Fruit fly (Drosophila melanogaster) whole organism, embryonic: ENCODE measurements around the gene VhaM9.7-d.

Source experiments
- Abd-B ChIP-seq: fragments of 200-800 bp; sonication (Bioruptor generic); optimal IDR thresholded peaks from 2 replicates; lab custom pipeline; 2018; ENCODE audit warnings: missing biosample characterization, mild to moderate bottlenecking, missing genetic modification characterization, moderate library complexity
- Ada2b ChIP-seq: fragments of 200-800 bp; sonication (Bioruptor generic); IDR thresholded peaks from 2 replicates; pipeline ENCODE4 v1.3.6; 2022; ENCODE audit warnings: missing biosample characterization, missing genetic modification characterization
- CG10274 ChIP-seq: fragments of 200-800 bp; sonication (Bioruptor generic); optimal IDR thresholded peaks from 3 replicates; lab custom pipeline; 2017; ENCODE audit warnings: missing biosample characterization, mild to moderate bottlenecking, missing genetic modification characterization
- CG10565 ChIP-seq: fragments of 200-800 bp; sonication (Bioruptor generic); optimal IDR thresholded peaks from 3 replicates; lab custom pipeline; 2016; ENCODE audit warnings: missing biosample characterization, mild to moderate bottlenecking, missing genetic modification characterization
- CG12236 ChIP-seq: fragments of 200-800 bp; sonication (Bioruptor generic); optimal IDR thresholded peaks from 2 replicates; lab custom pipeline; 2016; ENCODE audit warnings: missing biosample characterization, missing genetic modification characterization
- CG12659 ChIP-seq: fragments of 200-800 bp; sonication (Bioruptor generic); optimal IDR thresholded peaks from 3 replicates; lab custom pipeline; 2017; ENCODE audit warnings: mild to moderate bottlenecking, missing biosample characterization, missing genetic modification reagents, missing genetic modification characterization
- CG12769 ChIP-seq: fragments of 200-800 bp; sonication (Bioruptor generic); optimal IDR thresholded peaks from 2 replicates; lab custom pipeline; 2019; ENCODE audit warnings: missing biosample characterization, mild to moderate bottlenecking, missing genetic modification characterization, moderate library complexity
- CG17361 ChIP-seq: fragments of 200-800 bp; sonication (Bioruptor generic); IDR thresholded peaks from 3 replicates; pipeline ENCODE4 v1.3.6; 2022; ENCODE audit warnings: missing biosample characterization, missing genetic modification characterization
- CG17829 ChIP-seq: fragments of 200-800 bp; optimal IDR thresholded peaks from 2 replicates; lab custom pipeline; 2019; ENCODE audit warnings: missing biosample characterization, mild to moderate bottlenecking, missing genetic modification characterization, moderate library complexity
- CG33557 ChIP-seq: fragments of 200-800 bp; sonication (Bioruptor generic); optimal IDR thresholded peaks from 2 replicates; lab custom pipeline; 2019; ENCODE audit warnings: missing biosample characterization, mild to moderate bottlenecking, missing genetic modification characterization, moderate library complexity
- CG3407 ChIP-seq: fragments of 200-800 bp; sonication (Bioruptor generic); optimal IDR thresholded peaks from 2 replicates; lab custom pipeline; 2018; ENCODE audit warnings: missing biosample characterization, mild to moderate bottlenecking, missing genetic modification characterization
- CG4360 ChIP-seq: fragments of 200-800 bp; sonication (Bioruptor generic); IDR thresholded peaks from 2 replicates; pipeline ENCODE4 v1.3.6; 2022; ENCODE audit warnings: missing biosample characterization, missing genetic modification characterization
- CG4730 ChIP-seq: fragments of 200-800 bp; sonication (Bioruptor generic); IDR thresholded peaks from 2 replicates; pipeline ENCODE4 v1.3.6; 2022; ENCODE audit warnings: missing biosample characterization, missing genetic modification characterization
- CG5180 ChIP-seq: fragments of 200-800 bp; sonication (Bioruptor generic); optimal IDR thresholded peaks from 3 replicates; lab custom pipeline; 2017; ENCODE audit warnings: missing biosample characterization, missing genetic modification characterization, mild to moderate bottlenecking, moderate library complexity, missing genetic modification reagents
- CG7271 ChIP-seq: fragments of 200-800 bp; sonication (Bioruptor generic); optimal IDR thresholded peaks from 2 replicates; lab custom pipeline; 2018; ENCODE audit warnings: missing biosample characterization, mild to moderate bottlenecking, missing genetic modification characterization, moderate library complexity
- CG7372 ChIP-seq: fragments of 200-800 bp; sonication (Bioruptor generic); IDR thresholded peaks from 2 replicates; pipeline ENCODE4 v1.3.6; 2022; ENCODE audit warnings: missing biosample characterization, missing genetic modification characterization
- CG7786 ChIP-seq: fragments of 200-800 bp; sonication (Bioruptor generic); optimal IDR thresholded peaks from 2 replicates; lab custom pipeline; 2016; ENCODE audit warnings: missing biosample characterization, missing genetic modification characterization
- CG8290 ChIP-seq, 3 experiments: fragments of 200-800 bp; sonication (Bioruptor generic); optimal IDR thresholded peaks; 2 replicates each; lab custom pipeline; 2016 to 2019; ENCODE audit warnings: missing biosample characterization in 3 of 3, missing genetic modification characterization in 3 of 3, mild to moderate bottlenecking in 2 of 3, moderate library complexity in 1 of 3
- CoRest ChIP-seq: fragments of 200-800 bp; sonication (Bioruptor generic); optimal IDR thresholded peaks from 3 replicates; lab custom pipeline; 2018; ENCODE audit warnings: missing biosample characterization, mild to moderate bottlenecking, missing genetic modification characterization, moderate library complexity
- Dip2 ChIP-seq: fragments of 200-800 bp; sonication (Bioruptor generic); IDR thresholded peaks from 2 replicates; pipeline ENCODE4 v1.3.6; 2022; ENCODE audit warnings: missing biosample characterization, missing genetic modification characterization
- Ets65A ChIP-seq: fragments of 200-800 bp; sonication (Bioruptor generic); peaks from one replicate; lab custom pipeline; 2016; ENCODE audit warnings: missing biosample characterization, missing genetic modification characterization
- Hand ChIP-seq: fragments of 200-800 bp; sonication (Bioruptor generic); optimal IDR thresholded peaks from 2 replicates; lab custom pipeline; 2017; ENCODE audit warnings: mild to moderate bottlenecking, missing biosample characterization, missing genetic modification reagents, missing genetic modification characterization
- Lhr ChIP-seq: fragments of 200-800 bp; sonication (Bioruptor generic); optimal IDR thresholded peaks from 3 replicates; lab custom pipeline; 2017; ENCODE audit warnings: mild to moderate bottlenecking, missing biosample characterization, missing genetic modification reagents, missing genetic modification characterization
- Nf-YB ChIP-seq: fragments of 200-800 bp; sonication (Bioruptor generic); optimal IDR thresholded peaks from 3 replicates; lab custom pipeline; 2019; ENCODE audit warnings: missing biosample characterization, mild to moderate bottlenecking, missing genetic modification characterization, moderate library complexity
- Oaz ChIP-seq: fragments of 200-800 bp; sonication (Bioruptor generic); IDR thresholded peaks from 2 replicates; pipeline ENCODE4 v1.3.6; 2022; ENCODE audit warnings: missing biosample characterization, missing genetic modification characterization
- Six4 ChIP-seq: fragments of 200-800 bp; sonication (Bioruptor generic); optimal IDR thresholded peaks from 2 replicates; lab custom pipeline; 2016; ENCODE audit warnings: missing biosample characterization, missing genetic modification characterization
- bowl ChIP-seq: fragments of 200-800 bp; sonication (Bioruptor generic); IDR thresholded peaks from 2 replicates; pipeline ENCODE4 v1.3.6; 2022; ENCODE audit warnings: missing biosample characterization, missing genetic modification characterization
- btn ChIP-seq: fragments of 200-800 bp; sonication (Bioruptor generic); optimal IDR thresholded peaks from 2 replicates; lab custom pipeline; 2016; ENCODE audit warnings: missing biosample characterization, missing genetic modification characterization
- cad ChIP-seq: fragments of >200 bp; optimal IDR thresholded peaks from 2 replicates; lab custom pipeline; 2017; ENCODE audit warnings: missing biosample characterization, missing genetic modification characterization
- cas ChIP-seq: fragments of 200-800 bp; sonication (Bioruptor generic); IDR thresholded peaks from 2 replicates; pipeline ENCODE4 v1.3.6; 2022; ENCODE audit warnings: missing biosample characterization, missing genetic modification characterization
- chm ChIP-seq: fragments of 200-800 bp; sonication (Bioruptor generic); IDR thresholded peaks from 2 replicates; pipeline ENCODE4 v1.3.6; 2022; ENCODE audit warnings: missing biosample characterization, missing genetic modification characterization
- ci ChIP-seq: fragments of 200-800 bp; sonication (Bioruptor generic); IDR thresholded peaks from 3 replicates; pipeline ENCODE4 v1.3.6; 2022; ENCODE audit warnings: missing biosample characterization, missing genetic modification characterization
- gce ChIP-seq: fragments of 200-800 bp; sonication (Bioruptor generic); IDR thresholded peaks from 3 replicates; pipeline ENCODE4 v1.3.6; 2022; ENCODE audit warnings: missing biosample characterization, missing genetic modification characterization
- gsb-n ChIP-seq: fragments of 200-800 bp; sonication (Bioruptor generic); optimal IDR thresholded peaks from 3 replicates; lab custom pipeline; 2018; ENCODE audit warnings: missing biosample characterization, mild to moderate bottlenecking, missing genetic modification characterization
- h ChIP-seq: fragments of >200 bp; optimal IDR thresholded peaks from 2 replicates; lab custom pipeline; 2017
- jing ChIP-seq: fragments of 200-800 bp; sonication (Bioruptor generic); optimal IDR thresholded peaks from 2 replicates; lab custom pipeline; 2018; ENCODE audit warnings: missing biosample characterization, mild to moderate bottlenecking, missing genetic modification characterization
- kah ChIP-seq: fragments of 200-800 bp; sonication (Bioruptor generic); optimal IDR thresholded peaks from 2 replicates; lab custom pipeline; 2018; ENCODE audit warnings: missing biosample characterization, mild to moderate bottlenecking, missing genetic modification characterization
- lilli ChIP-seq: fragments of 200-800 bp; sonication (Bioruptor generic); optimal IDR thresholded peaks from 3 replicates; lab custom pipeline; 2016; ENCODE audit warnings: missing biosample characterization, missing genetic modification characterization
- peb ChIP-seq: fragments of 200-800 bp; sonication (Bioruptor generic); IDR thresholded peaks from 2 replicates; pipeline ENCODE4 v1.3.6; 2022; ENCODE audit warnings: missing biosample characterization, missing genetic modification characterization
- pnt ChIP-seq: fragments of 200-800 bp; sonication (Bioruptor generic); optimal IDR thresholded peaks from 3 replicates; lab custom pipeline; 2016; ENCODE audit warnings: missing biosample characterization, missing genetic modification characterization
- psq ChIP-seq: fragments of 200-800 bp; sonication (Bioruptor generic); optimal IDR thresholded peaks from 2 replicates; lab custom pipeline; 2017; ENCODE audit warnings: missing biosample characterization, missing genetic modification characterization
- scrt ChIP-seq: fragments of 200-800 bp; sonication (Bioruptor generic); optimal IDR thresholded peaks from 2 replicates; lab custom pipeline; 2018; ENCODE audit warnings: missing biosample characterization, mild to moderate bottlenecking, missing genetic modification characterization, moderate library complexity
- tgo ChIP-seq: fragments of 200-800 bp; sonication (Bioruptor generic); IDR thresholded peaks from 3 replicates; pipeline ENCODE4 v1.3.6; 2022; ENCODE audit warnings: missing biosample characterization, missing genetic modification characterization
- tll ChIP-seq, 2 experiments: fragments of 200-800 bp in 1 of 2; fragments of >200 bp in 1 of 2; sonication (Bioruptor generic) in 1 of 2; optimal IDR thresholded peaks; 2 replicates each; lab custom pipeline; 2017 to 2019; ENCODE audit warnings: missing biosample characterization in 2 of 2, missing genetic modification characterization in 2 of 2, mild to moderate bottlenecking in 1 of 2, moderate library complexity in 1 of 2
- twi ChIP-seq: fragments of 200-800 bp; optimal IDR thresholded peaks from 2 replicates; lab custom pipeline; 2019; ENCODE audit warnings: missing biosample characterization, mild to moderate bottlenecking, missing genetic modification characterization, moderate library complexity
- vvl ChIP-seq: fragments of 200-800 bp; sonication (Bioruptor generic); IDR thresholded peaks from 2 replicates; pipeline ENCODE4 v1.3.6; 2022; ENCODE audit warnings: missing biosample characterization, missing genetic modification characterization
- zen2 ChIP-seq: fragments of 200-800 bp; sonication (Bioruptor generic); IDR thresholded peaks from 3 replicates; pipeline ENCODE4 v1.3.6; 2022; ENCODE audit warnings: missing biosample characterization, missing genetic modification characterization; ENCODE audit not compliant: partially characterized antibody

Gene VhaM9.7-d

dm6 chr3R:16951374-16951773, 23.6 kb upstream of the VhaM9.7-d start:
- TF ChIP-seq CG4360 (GFP tag; lab: Robert Waterston, UW): no peak
- peak in 1 of 2 experiments; percentile 71 for TF ChIP-seq tll (GFP tag; optimal IDR thresholded peaks at IDR 0.05; lab: Kevin White, UChicago)
- TF ChIP-seq Nf-YB (GFP tag; lab: Kevin White, UChicago): no peak
- no peak for TF ChIP-seq CG10274 (GFP tag; lab: Kevin White, UChicago)
- TF ChIP-seq pnt (GFP tag; lab: Kevin White, UChicago): no peak
- TF ChIP-seq Oaz (GFP tag; lab: Robert Waterston, UW): no peak
- no peak for TF ChIP-seq tgo (GFP tag; lab: Robert Waterston, UW)
- no peak for TF ChIP-seq cas (GFP tag; lab: Robert Waterston, UW)
- no peak for TF ChIP-seq btn (GFP tag; lab: Kevin White, UChicago)
- peak; percentile 92 for TF ChIP-seq cad (GFP tag; lab: Kevin White, UChicago)
- TF ChIP-seq CG4730 (GFP tag; lab: Robert Waterston, UW): no peak

dm6 chr3R:16954423-16954822, 20.6 kb upstream of the VhaM9.7-d start:
- TF ChIP-seq gsb-n: no peak
- TF ChIP-seq CG7786 (GFP tag; lab: Kevin White, UChicago): no peak
- no peak for TF ChIP-seq Lhr
- TF ChIP-seq CG12769: peak; percentile 80
- TF ChIP-seq vvl: peak; percentile 93
- no peak for TF ChIP-seq pnt (GFP tag; lab: Kevin White, UChicago)
- peak; percentile 21 for TF ChIP-seq Abd-B
- peak; percentile 3 for TF ChIP-seq Nf-YB (GFP tag; lab: Kevin White, UChicago)

dm6 chr3R:16957759-16958536, 17.1 kb upstream of the VhaM9.7-d start:
- no peak for TF ChIP-seq bowl (GFP tag; lab: Robert Waterston, UW)
- TF ChIP-seq kah (GFP tag; lab: Kevin White, UChicago): peak; percentile 48
- peak; percentile 91 for TF ChIP-seq CG17829
- TF ChIP-seq CoRest (tag; lab: Kevin White, UChicago): peak; percentile 93
- peak; percentile 98 for TF ChIP-seq CG17361
- peak; percentile 74 for TF ChIP-seq Six4 (GFP tag; lab: Kevin White, UChicago)
- TF ChIP-seq ci (GFP tag; lab: Robert Waterston, UW): peak; percentile 31
- TF ChIP-seq CG7271 (tag; lab: Kevin White, UChicago): peak; percentile 24
- TF ChIP-seq CG5180: peak; percentile 74
- TF ChIP-seq h (lab: Kevin White, UChicago): no peak
- TF ChIP-seq CG8290 (GFP tag; optimal IDR thresholded peaks at IDR 0.05; lab: Kevin White, UChicago): peak; percentile 37
- TF ChIP-seq CG8290 (tag; optimal IDR thresholded peaks at IDR 0.05; lab: Kevin White, UChicago): no peak
- TF ChIP-seq peb (GFP tag; lab: Robert Waterston, UW): peak; percentile 14; the same call in 1 of the 2 replicates
- TF ChIP-seq CG10565: no peak
- peak; percentile 68 for TF ChIP-seq twi (tag; lab: Kevin White, UChicago)
- TF ChIP-seq gce (GFP tag; lab: Robert Waterston, UW): peak; percentile 6; the same call in 1 of the 3 replicates
- TF ChIP-seq chm (GFP tag; lab: Robert Waterston, UW): peak; percentile 68
- peak; percentile 91 for TF ChIP-seq CG12659 (GFP tag; lab: Kevin White, UChicago)
- TF ChIP-seq lilli (GFP tag; lab: Kevin White, UChicago): peak; percentile 35
- peak; percentile 80 for TF ChIP-seq CG3407 (GFP tag; lab: Kevin White, UChicago)
- TF ChIP-seq jing (GFP tag; lab: Kevin White, UChicago): no peak
- peak; percentile 63 for TF ChIP-seq psq
- TF ChIP-seq Ada2b (GFP tag; lab: Robert Waterston, UW): peak; percentile 51
- TF ChIP-seq zen2: no peak
- TF ChIP-seq CG33557 (GFP tag; lab: Kevin White, UChicago): peak; percentile 92
- TF ChIP-seq Dip2: no peak
- no peak for TF ChIP-seq Ets65A
- peak; percentile 50 for TF ChIP-seq CG7372 (GFP tag; lab: Robert Waterston, UW)
- no peak for TF ChIP-seq CG12236 (GFP tag; lab: Kevin White, UChicago)
- peak; percentile 74 for TF ChIP-seq Hand
- peak; percentile 71 for TF ChIP-seq scrt
